Worm (Caenorhabditis elegans): ENCODE data around the gene sdhb-1.

The sdhb-1 gene

ce11 chrII:9303545-9303944 is 49.0 kb downstream of the sdhb-1 start:
- TF ChIP-seq dao-5 (tag; optimal IDR thresholded peaks at IDR 0.05) (no peak), him-1 (tag; optimal IDR thresholded peaks at IDR 0.05) (no peak), W03F9.2 (tag; optimal IDR thresholded peaks at IDR 0.05) (no peak)

ce11 chrII:9301065-9301464 is 51.5 kb downstream of the sdhb-1 start:
- TF ChIP-seq W03F9.2 (tag; optimal IDR thresholded peaks at IDR 0.05) (no peak), him-1 (tag; optimal IDR thresholded peaks at IDR 0.05) (no peak), dao-5 (tag; optimal IDR thresholded peaks at IDR 0.05) (no peak)
